Worm (Caenorhabditis elegans) whole organism, early embryonic: ENCODE results near the gene F28B12.1.

Source experiments
- aly-1 ChIP-seq: sonication (generic microtip); optimal IDR thresholded peaks from 2 replicates; lab custom pipeline; 2016; ENCODE audit warnings: missing genetic modification characterization, missing compliant biosample characterization
- ama-1 ChIP-seq: fragments of 150-350 bp; optimal IDR thresholded peaks from 2 replicates; lab custom pipeline; 2014
- ceh-13 ChIP-seq: fragments of 200-800 bp; sonication (Bioruptor generic); optimal IDR thresholded peaks from 2 replicates; lab custom pipeline; 2018; ENCODE audit warnings: mild to moderate bottlenecking, missing genetic modification characterization, missing compliant biosample characterization
- ets-7 ChIP-seq: sonication (generic microtip); optimal IDR thresholded peaks from 2 replicates; lab custom pipeline; 2016; ENCODE audit warnings: missing genotype, missing genetic modification characterization, missing compliant biosample characterization
- hnd-1 ChIP-seq: sonication (generic microtip); optimal IDR thresholded peaks from 2 replicates; lab custom pipeline; 2016; ENCODE audit warnings: missing genetic modification characterization, missing compliant biosample characterization
- scrt-1 ChIP-seq: fragments of 200-800 bp; sonication (Bioruptor generic); IDR thresholded peaks from 2 replicates; pipeline ENCODE4 v1.3.6; 2022; ENCODE audit warnings: missing genetic modification characterization, missing compliant biosample characterization
- tra-4 ChIP-seq: sonication (generic microtip); optimal IDR thresholded peaks from 2 replicates; lab custom pipeline; 2017; ENCODE audit warnings: missing genetic modification characterization, missing compliant biosample characterization

- no peak for TF ChIP-seq aly-1 (tag; lab: Kevin White, UChicago)
- TF ChIP-seq ets-7, result no peak
- TF ChIP-seq scrt-1, result no peak
- no peak for TF ChIP-seq ama-1
- no peak for TF ChIP-seq tra-4 (tag; lab: Kevin White, UChicago)
- TF ChIP-seq hnd-1 (tag; lab: Kevin White, UChicago), result no peak
- no peak for TF ChIP-seq ceh-13 (GFP tag; lab: Kevin White, UChicago)
Observed at ce11 chrII:5955638-5956167, 13.0 kb downstream of the F28B12.1 start.
